Worm (Caenorhabditis elegans): ENCODE results near the gene C04E7.1.
A peak's percentile ranks its signal among the peaks of the same experiment; 100 is the strongest.
"Not testable (repeated sequence)": the region's sequence is repeated elsewhere in the genome, so short reads cannot be mapped to it uniquely, and the experiment has no call there.

C04E7.1 gene

DNA sequence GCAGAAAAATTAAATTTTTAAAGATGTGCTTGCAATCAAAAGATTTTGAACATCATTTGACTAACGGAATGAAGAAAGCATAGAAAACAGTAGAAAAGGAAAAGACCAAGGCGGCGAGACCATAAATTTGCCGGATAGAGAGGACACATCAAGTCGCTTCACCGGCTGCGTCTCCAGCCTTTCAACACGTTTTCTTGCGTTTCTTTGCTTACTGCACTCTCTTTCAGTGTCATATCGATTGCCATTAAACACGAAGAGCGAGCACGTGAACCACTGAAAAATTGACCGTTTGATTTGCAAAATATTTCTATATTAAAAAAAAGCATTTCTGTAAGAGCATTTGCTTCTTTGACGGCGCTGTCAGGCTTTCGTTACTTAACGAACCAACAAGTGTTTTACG is 9.8 kb upstream of the C04E7.1 start (continued):
- no peak for TF ChIP-seq zag-1 (tag; optimal IDR thresholded peaks at IDR 0.05)
- no peak for TF ChIP-seq jun-1 (tag; optimal IDR thresholded peaks at IDR 0.05)
- TF ChIP-seq ceh-82 (tag; optimal IDR thresholded peaks at IDR 0.05), result no peak
- peak; percentile 19 to 74 for TF ChIP-seq mdl-1 (tag; optimal IDR thresholded peaks at IDR 0.05)
- TF ChIP-seq dmd-6 (GFP tag; IDR thresholded peaks at IDR 0.05), result peak; percentile 31; the same call in 1 of the 2 replicates
- TF ChIP-seq hmg-1.1 (GFP tag; IDR thresholded peaks at IDR 0.05), result 0 out of 2 replicates have a peak, but pooled peaks have one; percentile 20
- TF ChIP-seq lin-39 (tag; optimal IDR thresholded peaks at IDR 0.05), result no peak
- TF ChIP-seq mxl-2 (GFP tag; conservative IDR thresholded peaks at IDR 0.05), result no peak
- no peak for TF ChIP-seq saeg-2 (GFP tag; IDR thresholded peaks at IDR 0.05)
- TF ChIP-seq madf-5 (GFP tag; IDR thresholded peaks at IDR 0.05), result no peak
- TF ChIP-seq F37D6.2 (tag; optimal IDR thresholded peaks at IDR 0.05), result no peak
- TF ChIP-seq rbr-2 (tag; optimal IDR thresholded peaks at IDR 0.05), result no peak
- TF ChIP-seq spr-3 (GFP tag; optimal IDR thresholded peaks at IDR 0.05), result no peak
- TF ChIP-seq cey-2 (tag; optimal IDR thresholded peaks at IDR 0.05; ENCODE audit: borderline replicate concordance, insufficient read depth), result no peak
- TF ChIP-seq pqm-1 (tag; optimal IDR thresholded peaks at IDR 0.05), result no peak
- no peak for TF ChIP-seq F49E8.2 (tag; optimal IDR thresholded peaks at IDR 0.05; ENCODE audit: borderline replicate concordance)
- no peak for TF ChIP-seq arid-1 (GFP tag; conservative IDR thresholded peaks at IDR 0.05)
- no peak for TF ChIP-seq D1046.2 (GFP tag; IDR thresholded peaks at IDR 0.05)

ce11 chrX:351398-351797 is 6.5 kb upstream of the C04E7.1 start:
- TF ChIP-seq arid-1 (GFP tag; conservative IDR thresholded peaks at IDR 0.05) (peak; percentile 85), Y48G9A.11 (GFP tag; IDR thresholded peaks at IDR 0.05) (0 out of 2 replicates have a peak, but pooled peaks have one; percentile 54), pha-4 (GFP tag; IDR thresholded peaks at IDR 0.05) (peak; percentile 85), Y105C5A.15 (GFP tag; IDR thresholded peaks at IDR 0.05) (0 out of 2 replicates have a peak, but pooled peaks have one; percentile 74), hmg-1.1 (GFP tag; IDR thresholded peaks at IDR 0.05) (peak; percentile 70), nhr-42 (GFP tag; IDR thresholded peaks at IDR 0.05) (0 out of 2 replicates have a peak, but pooled peaks have one; percentile 53), dmd-9 (GFP tag; IDR thresholded peaks at IDR 0.05) (peak; percentile 80), ZK337.2 (GFP tag; IDR thresholded peaks at IDR 0.05) (peak; percentile 68; the same call in 1 of the 2 replicates), ceh-20 (GFP tag; IDR thresholded peaks at IDR 0.05) (0 out of 2 replicates have a peak, but pooled peaks have one; percentile 13), nhr-41 (GFP tag; IDR thresholded peaks at IDR 0.05) (peak; percentile 67; the same call in 1 of the 2 replicates), mdt-29 (GFP tag; IDR thresholded peaks at IDR 0.05) (peak; percentile 66; the same call in 1 of the 2 replicates), egl-43 (GFP tag; IDR thresholded peaks at IDR 0.05) (peak; percentile 94), lim-7 (GFP tag; IDR thresholded peaks at IDR 0.05) (peak; percentile 91), tra-1 (GFP tag; IDR thresholded peaks at IDR 0.05) (peak; percentile 68; the same call in 1 of the 2 replicates), ctbp-1 (GFP tag; IDR thresholded peaks at IDR 0.05) (peak; percentile 77), dmd-8 (GFP tag; IDR thresholded peaks at IDR 0.05) (peak; percentile 86), T26A8.4 (GFP tag; IDR thresholded peaks at IDR 0.05) (peak; percentile 75), set-16 (GFP tag; IDR thresholded peaks at IDR 0.05) (peak; percentile 37; the same call in 1 of the 2 replicates), F26F4.8 (GFP tag; conservative IDR thresholded peaks at IDR 0.05) (peak; percentile 71), lin-1 (GFP tag; IDR thresholded peaks at IDR 0.05) (peak; percentile 74), D1046.2 (GFP tag; IDR thresholded peaks at IDR 0.05) (peak; percentile 64; the same call in 1 of the 2 replicates), mes-2 (tag; optimal IDR thresholded peaks at IDR 0.05; ENCODE audit: poor library complexity, severe bottlenecking) (peak; percentile 29), snpc-1.2 (GFP tag; IDR thresholded peaks at IDR 0.05) (peak; percentile 80), madf-9 (GFP tag; conservative IDR thresholded peaks at IDR 0.05) (peak; percentile 82), ceh-44 (GFP tag; IDR thresholded peaks at IDR 0.05) (peak; percentile 56; the same call in 1 of the 2 replicates), Y75B8A.6 (GFP tag; IDR thresholded peaks at IDR 0.05) (0 out of 2 replicates have a peak, but pooled peaks have one; percentile 54), lin-38 (GFP tag; IDR thresholded peaks at IDR 0.05) (peak; percentile 79), F44E2.7 (GFP tag; IDR thresholded peaks at IDR 0.05) (peak; percentile 68; the same call in 1 of the 2 replicates), zip-11 (GFP tag; IDR thresholded peaks at IDR 0.05) (0 out of 2 replicates have a peak, but pooled peaks have one; percentile 22), mxl-2 (GFP tag; conservative IDR thresholded peaks at IDR 0.05) (0 out of 2 replicates have a peak, but pooled peaks have one; percentile 33), madf-5 (GFP tag; IDR thresholded peaks at IDR 0.05) (peak; percentile 48 to 77; a peak in 1 of 4 replicates), dmd-6 (GFP tag; IDR thresholded peaks at IDR 0.05) (peak; percentile 33), vab-7 (GFP tag; IDR thresholded peaks at IDR 0.05) (peak; percentile 79)
- TF ChIP-seq pha-4 (tag; optimal IDR thresholded peaks at IDR 0.05), result not testable (repeated sequence)
